Worm (Caenorhabditis elegans): Measurements from ENCODE around the gene mog-3.
A peak's percentile ranks its signal among the peaks of the same experiment; 100 is the strongest.

Gene mog-3

DNA sequence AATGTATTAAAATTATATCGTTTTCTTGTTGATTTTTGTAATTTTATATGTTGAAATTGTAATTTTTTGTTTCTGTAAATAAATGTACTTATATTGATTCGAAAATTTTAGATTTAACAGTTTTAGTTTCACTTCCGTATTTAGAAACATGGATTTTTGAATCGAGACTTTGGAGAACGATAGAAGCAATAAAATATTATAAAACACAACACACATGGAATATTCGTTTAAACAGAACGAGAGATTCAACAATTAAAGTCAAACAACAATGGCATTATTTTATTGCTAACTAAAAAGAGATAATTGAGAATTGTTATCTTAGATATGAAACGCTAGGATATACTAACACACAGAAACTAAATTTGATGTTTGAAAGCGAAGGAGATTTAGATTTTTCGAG is 39.9 kb upstream of the mog-3 start:
- TF ChIP-seq elt-2 (tag; optimal IDR thresholded peaks at IDR 0.05) (peak; percentile 6), ets-5 (GFP tag; IDR thresholded peaks at IDR 0.05) (no peak), ceh-8 (GFP tag; optimal IDR thresholded peaks at IDR 0.05) (no peak), efl-1 (optimal IDR thresholded peaks at IDR 0.05) (no peak), efl-1 (GFP tag; optimal IDR thresholded peaks at IDR 0.05 in 1 of 2) (peak in 1 of 2 experiments; percentile 69), lin-35 (GFP tag; optimal IDR thresholded peaks at IDR 0.05) (peak in 1 of 2 experiments; percentile 47), lsy-2 (tag; optimal IDR thresholded peaks at IDR 0.05) (peak; percentile 8)

- TF ChIP-seq tlp-1 (tag; optimal IDR thresholded peaks at IDR 0.05) = no peak
These were observed 38.6 kb upstream of the mog-3 start, which contains the start of gene ZC395.4 for ce11 chrIII:5269814-5270213. Gene ZC395.4, plus strand, starts transcription at chrIII:5270114.

DNA sequence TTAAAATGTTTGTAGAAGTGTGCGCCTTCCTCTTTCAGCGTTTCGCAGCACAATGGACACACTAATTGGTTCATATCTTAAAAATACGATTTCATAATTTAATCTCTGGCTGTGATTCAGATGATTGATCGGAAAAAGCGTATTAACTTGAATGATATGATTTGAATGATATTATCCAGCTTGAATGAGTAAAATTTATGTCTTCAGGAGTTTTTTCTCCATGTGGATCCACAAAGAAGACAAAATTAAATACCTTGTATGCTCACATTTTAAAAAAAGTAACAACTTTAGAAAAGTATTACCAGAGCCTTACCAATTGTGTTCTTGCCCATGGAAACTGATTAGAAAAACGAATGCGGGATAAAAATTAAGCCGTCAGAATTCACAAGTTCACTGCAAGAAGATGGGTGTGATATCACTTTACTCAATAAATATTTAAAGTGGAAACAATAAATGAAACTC is 35.0 kb upstream of the mog-3 start, which contains the start of gene ztf-8:
Gene ztf-8 (minus strand): TSS at position 76 of the 462 bp plus-strand sequence.
- TF ChIP-seq nhr-90 (tag; optimal IDR thresholded peaks at IDR 0.05; ENCODE audit: poor library complexity) (peak; percentile 5), xbp-1 (tag; optimal IDR thresholded peaks at IDR 0.05) (no peak), skn-1 (tag; optimal IDR thresholded peaks at IDR 0.05) (no peak), C04F5.9 (tag; optimal IDR thresholded peaks at IDR 0.05) (no peak), nhr-71 (tag; optimal IDR thresholded peaks at IDR 0.05) (peak; percentile 57), unc-62 (GFP tag; optimal IDR thresholded peaks at IDR 0.05) (no peak), nhr-237 (tag; optimal IDR thresholded peaks at IDR 0.05) (no peak), elt-3 (tag; optimal IDR thresholded peaks at IDR 0.05) (no peak), zag-1 (tag; optimal IDR thresholded peaks at IDR 0.05) (no peak), ces-1 (GFP tag; optimal IDR thresholded peaks at IDR 0.05) (no peak), grh-1 (GFP tag; IDR thresholded peaks at IDR 0.05) (no peak), mep-1 (tag; optimal IDR thresholded peaks at IDR 0.05) (peak; percentile 40), elt-2 (tag; optimal IDR thresholded peaks at IDR 0.05) (no peak), nhr-19 (GFP tag; conservative IDR thresholded peaks at IDR 0.05) (0 out of 2 replicates have a peak, but pooled peaks have one; percentile 12), vab-15 (tag; optimal IDR thresholded peaks at IDR 0.05) (no peak), isw-1 (GFP tag; IDR thresholded peaks at IDR 0.05) (no peak), hlh-17 (GFP tag; optimal IDR thresholded peaks at IDR 0.05; ENCODE audit: borderline replicate concordance) (no peak), Y116A8C.19 (tag; optimal IDR thresholded peaks at IDR 0.05; ENCODE audit: borderline replicate concordance) (no peak), hlh-4 (tag; optimal IDR thresholded peaks at IDR 0.05) (no peak), tbx-2 (tag; optimal IDR thresholded peaks at IDR 0.05) (no peak), mab-9 (GFP tag; IDR thresholded peaks at IDR 0.05) (no peak), alr-1 (tag; optimal IDR thresholded peaks at IDR 0.05; ENCODE audit: borderline replicate concordance) (no peak), mdl-1 (tag; optimal IDR thresholded peaks at IDR 0.05) (no peak), nhr-20 (tag; optimal IDR thresholded peaks at IDR 0.05) (peak; percentile 7), unc-86 (tag; optimal IDR thresholded peaks at IDR 0.05) (no peak), dsc-1 (tag; optimal IDR thresholded peaks at IDR 0.05) (peak; percentile 23), unc-130 (tag; optimal IDR thresholded peaks at IDR 0.05) (no peak), C34B4.2 (tag; optimal IDR thresholded peaks at IDR 0.05) (no peak), lin-14 (GFP tag; optimal IDR thresholded peaks at IDR 0.05) (no peak), mef-2 (tag; optimal IDR thresholded peaks at IDR 0.05) (no peak), nhr-47 (tag; optimal IDR thresholded peaks at IDR 0.05) (no peak), zip-4 (GFP tag; optimal IDR thresholded peaks at IDR 0.05) (no peak), unc-98 (GFP tag; IDR thresholded peaks at IDR 0.05) (no peak), snu-23 (GFP tag; optimal IDR thresholded peaks at IDR 0.05) (peak; percentile 24), ztf-4 (tag; optimal IDR thresholded peaks at IDR 0.05) (no peak), ceh-8 (GFP tag; optimal IDR thresholded peaks at IDR 0.05) (no peak), ceh-63 (GFP tag; optimal IDR thresholded peaks at IDR 0.05) (no peak), dpl-1 (GFP tag; optimal IDR thresholded peaks at IDR 0.05) (peak in 1 of 3 experiments; percentile 6), lin-39 (tag; optimal IDR thresholded peaks at IDR 0.05) (no peak), sox-4 (tag; optimal IDR thresholded peaks at IDR 0.05) (no peak), nhr-11 (tag; optimal IDR thresholded peaks at IDR 0.05) (no peak), aha-1 (tag; optimal IDR thresholded peaks at IDR 0.05) (no peak), ama-1 (optimal IDR thresholded peaks at IDR 0.05) (peak; percentile 87), lin-15B (tag; optimal IDR thresholded peaks at IDR 0.05) (no peak)
